Fruit fly (Drosophila melanogaster) whole organism, embryonic: ENCODE data around the gene CG14339.
A peak's percentile ranks its signal among the peaks of the same experiment; 100 is the strongest.

Experiments used
- Atf-2 ChIP-seq: fragments of 200-800 bp; sonication (Bioruptor generic); optimal IDR thresholded peaks from 2 replicates; lab custom pipeline; 2016; ENCODE audit warnings: missing biosample characterization, missing genetic modification characterization
- BtbVII ChIP-seq: fragments of 200-800 bp; sonication (Bioruptor generic); optimal IDR thresholded peaks from 3 replicates; lab custom pipeline; 2017; ENCODE audit warnings: missing biosample characterization, mild to moderate bottlenecking, missing genetic modification characterization
- CG10147 ChIP-seq: fragments of 200-800 bp; sonication (Bioruptor generic); optimal IDR thresholded peaks from 2 replicates; lab custom pipeline; 2019; ENCODE audit warnings: missing biosample characterization, mild to moderate bottlenecking, missing genetic modification characterization, moderate library complexity
- CG10543 ChIP-seq: fragments of 200-800 bp; sonication (Bioruptor generic); optimal IDR thresholded peaks from 3 replicates; lab custom pipeline; 2017; ENCODE audit warnings: missing biosample characterization, mild to moderate bottlenecking, missing genetic modification characterization, moderate library complexity
- CG1233 ChIP-seq: fragments of 200-800 bp; sonication (Bioruptor generic); optimal IDR thresholded peaks from 4 replicates; lab custom pipeline; 2018; ENCODE audit warnings: missing biosample characterization, mild to moderate bottlenecking, missing genetic modification characterization
- CG12391 ChIP-seq: fragments of 200-800 bp; sonication (Bioruptor generic); optimal IDR thresholded peaks from 3 replicates; lab custom pipeline; 2018; ENCODE audit warnings: missing biosample characterization, mild to moderate bottlenecking, missing genetic modification characterization, moderate library complexity
- CG14014 ChIP-seq: fragments of 200-800 bp; sonication (Bioruptor generic); IDR thresholded peaks from 2 replicates; pipeline ENCODE4 v1.3.6; 2022; ENCODE audit warnings: missing biosample characterization, missing genetic modification characterization
- CG14441 ChIP-seq: fragments of 200-800 bp; sonication (Bioruptor generic); IDR thresholded peaks from 2 replicates; pipeline ENCODE4 v1.3.6; 2022; ENCODE audit warnings: missing biosample characterization, missing genetic modification characterization
- CG14710 ChIP-seq: fragments of 200-800 bp; sonication (Bioruptor generic); optimal IDR thresholded peaks from 3 replicates; lab custom pipeline; 2019; ENCODE audit warnings: missing biosample characterization, mild to moderate bottlenecking, missing genetic modification characterization, moderate library complexity
- CG15011 ChIP-seq: fragments of 200-800 bp; sonication (Bioruptor generic); optimal IDR thresholded peaks from 3 replicates; lab custom pipeline; 2018; ENCODE audit warnings: missing biosample characterization, mild to moderate bottlenecking, missing genetic modification characterization
- CG15269 ChIP-seq: fragments of 200-800 bp; sonication (Bioruptor generic); optimal IDR thresholded peaks from 2 replicates; lab custom pipeline; 2018; ENCODE audit warnings: missing biosample characterization, mild to moderate bottlenecking, missing genetic modification characterization, moderate library complexity
- CG1529 ChIP-seq: fragments of 200-800 bp; sonication (Bioruptor generic); optimal IDR thresholded peaks from 3 replicates; lab custom pipeline; 2018; ENCODE audit warnings: missing biosample characterization, missing genetic modification characterization
- CG16863 ChIP-seq: fragments of 200-800 bp; sonication (Bioruptor generic); optimal IDR thresholded peaks from 3 replicates; lab custom pipeline; 2016; ENCODE audit warnings: missing biosample characterization, missing genetic modification characterization
- CG18599 ChIP-seq: fragments of 200-800 bp; sonication (Bioruptor generic); optimal IDR thresholded peaks from 3 replicates; lab custom pipeline; 2017; ENCODE audit warnings: missing biosample characterization, missing genetic modification characterization, mild to moderate bottlenecking, moderate library complexity, missing genetic modification reagents
- CG6175 ChIP-seq: fragments of 200-800 bp; sonication (Bioruptor generic); IDR thresholded peaks from 3 replicates; pipeline ENCODE4 v1.3.6; 2022; ENCODE audit warnings: missing biosample characterization, missing genetic modification characterization
- CG7745 ChIP-seq: fragments of 200-800 bp; sonication (Bioruptor generic); optimal IDR thresholded peaks from 2 replicates; lab custom pipeline; 2018; ENCODE audit warnings: missing biosample characterization, mild to moderate bottlenecking, missing genetic modification characterization, moderate library complexity
- CG9609 ChIP-seq: fragments of 200-800 bp; sonication (Bioruptor generic); optimal IDR thresholded peaks from 3 replicates; lab custom pipeline; 2016; ENCODE audit warnings: missing biosample characterization, missing genetic modification characterization
- HmgD ChIP-seq: fragments of 200-800 bp; sonication (Bioruptor generic); optimal IDR thresholded peaks from 3 replicates; lab custom pipeline; 2016; ENCODE audit warnings: missing biosample characterization, missing genetic modification characterization
- Kr ChIP-seq: fragments of 200-800 bp; sonication (Bioruptor generic); optimal IDR thresholded peaks from 2 replicates; lab custom pipeline; 2017; ENCODE audit warnings: missing biosample characterization, mild to moderate bottlenecking, missing genetic modification characterization
- MBD-R2 ChIP-seq: fragments of 200-800 bp; sonication (Bioruptor generic); IDR thresholded peaks from 2 replicates; pipeline ENCODE4 v1.3.6; 2022; ENCODE audit warnings: missing biosample characterization, missing genetic modification characterization
- Mad ChIP-seq: fragments of 200-800 bp; sonication (Bioruptor generic); optimal IDR thresholded peaks from 2 replicates; lab custom pipeline; 2016; ENCODE audit warnings: missing biosample characterization, missing genetic modification characterization
- NC2β ChIP-seq: fragments of 200-800 bp; sonication (Bioruptor generic); optimal IDR thresholded peaks from 2 replicates; lab custom pipeline; 2016; ENCODE audit warnings: missing biosample characterization, missing genetic modification characterization
- NK7.1 ChIP-seq: fragments of 200-800 bp; sonication (Bioruptor generic); optimal IDR thresholded peaks from 3 replicates; lab custom pipeline; 2016; ENCODE audit warnings: missing biosample characterization, missing genetic modification characterization
- Nf-YC ChIP-seq: fragments of 200-800 bp; optimal IDR thresholded peaks from 3 replicates; lab custom pipeline; 2019; ENCODE audit warnings: missing biosample characterization, mild to moderate bottlenecking, missing genetic modification characterization, moderate library complexity
- Pdp1 ChIP-seq, 2 experiments: fragments of 200-800 bp; sonication (Bioruptor generic); optimal IDR thresholded peaks; 3 replicates each; lab custom pipeline; 2016; ENCODE audit warnings: missing biosample characterization in 2 of 2, missing genetic modification characterization in 2 of 2, mild to moderate bottlenecking in 1 of 2, moderate library complexity in 1 of 2
- Poxn ChIP-seq: fragments of 200-800 bp; sonication (Bioruptor generic); IDR thresholded peaks from 2 replicates; pipeline ENCODE4 v1.3.6; 2022; ENCODE audit warnings: missing biosample characterization, missing genetic modification characterization
- Xbp1 ChIP-seq: fragments of 200-800 bp; sonication (Bioruptor generic); optimal IDR thresholded peaks from 3 replicates; lab custom pipeline; 2016; ENCODE audit warnings: missing biosample characterization, mild to moderate bottlenecking, missing genetic modification characterization
- ara ChIP-seq: fragments of 200-800 bp; sonication (Bioruptor generic); IDR thresholded peaks from 2 replicates; pipeline ENCODE4 v1.3.6; 2022; ENCODE audit warnings: missing biosample characterization, missing genetic modification characterization
- ash1 ChIP-seq: fragments of 200-800 bp; sonication (Bioruptor generic); optimal IDR thresholded peaks from 2 replicates; lab custom pipeline; 2018; ENCODE audit warnings: missing biosample characterization, mild to moderate bottlenecking, missing genetic modification characterization
- bsh ChIP-seq, 2 experiments: fragments of 200-800 bp; sonication (Bioruptor generic); optimal IDR thresholded peaks; 2 replicates each; lab custom pipeline; 2017 to 2018; ENCODE audit warnings: mild to moderate bottlenecking in 2 of 2, missing biosample characterization in 2 of 2, missing genetic modification characterization in 2 of 2, moderate library complexity in 1 of 2
- btn ChIP-seq: fragments of 200-800 bp; sonication (Bioruptor generic); optimal IDR thresholded peaks from 2 replicates; lab custom pipeline; 2016; ENCODE audit warnings: missing biosample characterization, missing genetic modification characterization
- caup ChIP-seq: fragments of 200-800 bp; sonication (Bioruptor generic); optimal IDR thresholded peaks from 3 replicates; lab custom pipeline; 2017; ENCODE audit warnings: missing biosample characterization, mild to moderate bottlenecking, missing genetic modification characterization, moderate library complexity; ENCODE audit not compliant: severe bottlenecking
- cwo ChIP-seq: fragments of 200-800 bp; sonication (Bioruptor generic); optimal IDR thresholded peaks from 3 replicates; lab custom pipeline; 2017; ENCODE audit warnings: missing biosample characterization, missing genetic modification characterization, mild to moderate bottlenecking, moderate library complexity, missing genetic modification reagents
- dysf ChIP-seq: fragments of 200-800 bp; sonication (Bioruptor generic); IDR thresholded peaks from 3 replicates; pipeline ENCODE4 v1.3.6; 2022; ENCODE audit warnings: missing biosample characterization, missing genetic modification characterization
- fd64A ChIP-seq: fragments of 200-800 bp; sonication (Bioruptor generic); optimal IDR thresholded peaks from 3 replicates; lab custom pipeline; 2018; ENCODE audit warnings: missing biosample characterization, mild to moderate bottlenecking, missing genetic modification characterization
- gce ChIP-seq: fragments of 200-800 bp; sonication (Bioruptor generic); IDR thresholded peaks from 3 replicates; pipeline ENCODE4 v1.3.6; 2022; ENCODE audit warnings: missing biosample characterization, missing genetic modification characterization
- hth ChIP-seq: fragments of >200 bp; optimal IDR thresholded peaks from 2 replicates; lab custom pipeline; 2017; ENCODE audit warnings: inconsistent platforms
- kah ChIP-seq: fragments of 200-800 bp; sonication (Bioruptor generic); optimal IDR thresholded peaks from 2 replicates; lab custom pipeline; 2018; ENCODE audit warnings: missing biosample characterization, mild to moderate bottlenecking, missing genetic modification characterization
- knrl ChIP-seq: fragments of 200-800 bp; sonication (Bioruptor generic); IDR thresholded peaks from 3 replicates; pipeline ENCODE4 v1.3.6; 2022; ENCODE audit warnings: missing biosample characterization, missing genetic modification characterization; ENCODE audit not compliant: partially characterized antibody
- maf-S ChIP-seq: fragments of 200-800 bp; sonication (Bioruptor generic); optimal IDR thresholded peaks from 2 replicates; lab custom pipeline; 2016; ENCODE audit warnings: missing biosample characterization, missing genetic modification characterization
- pb ChIP-seq: fragments of 200-800 bp; sonication (Bioruptor generic); optimal IDR thresholded peaks from 3 replicates; lab custom pipeline; 2016; ENCODE audit warnings: missing biosample characterization, missing genetic modification characterization
- peb ChIP-seq: fragments of 200-800 bp; sonication (Bioruptor generic); IDR thresholded peaks from 2 replicates; pipeline ENCODE4 v1.3.6; 2022; ENCODE audit warnings: missing biosample characterization, missing genetic modification characterization
- pzg ChIP-seq: fragments of 200-800 bp; sonication (Bioruptor generic); optimal IDR thresholded peaks from 3 replicates; lab custom pipeline; 2018; ENCODE audit warnings: missing biosample characterization, mild to moderate bottlenecking, missing genetic modification characterization, moderate library complexity
- repo ChIP-seq: fragments of 200-800 bp; sonication (Bioruptor generic); optimal IDR thresholded peaks from 2 replicates; lab custom pipeline; 2016; ENCODE audit warnings: missing biosample characterization, missing genetic modification characterization
- sim ChIP-seq: fragments of 200-800 bp; sonication (Bioruptor generic); IDR thresholded peaks from 2 replicates; pipeline ENCODE4 v1.3.6; 2022; ENCODE audit warnings: missing biosample characterization, missing genetic modification characterization
- sisA ChIP-seq: fragments of 200-800 bp; sonication (Bioruptor generic); IDR thresholded peaks from 2 replicates; pipeline ENCODE4 v1.3.6; 2022; ENCODE audit warnings: missing biosample characterization, missing genetic modification characterization
- twi ChIP-seq: fragments of 200-800 bp; optimal IDR thresholded peaks from 2 replicates; lab custom pipeline; 2019; ENCODE audit warnings: missing biosample characterization, mild to moderate bottlenecking, missing genetic modification characterization, moderate library complexity
- zen2 ChIP-seq: fragments of 200-800 bp; sonication (Bioruptor generic); IDR thresholded peaks from 3 replicates; pipeline ENCODE4 v1.3.6; 2022; ENCODE audit warnings: missing biosample characterization, missing genetic modification characterization; ENCODE audit not compliant: partially characterized antibody

Gene CG14339

dm6 chr2L:1118880-1119809 lies 10.8 kb downstream of the CG14339 start (continued):
- TF ChIP-seq cwo (GFP tag; lab: Kevin White, UChicago) (peak; percentile 85), CG14710 (tag; lab: Kevin White, UChicago) (peak; percentile 23), gce (GFP tag; lab: Robert Waterston, UW) (no peak), BtbVII (GFP tag; lab: Kevin White, UChicago) (peak; percentile 77), CG10147 (GFP tag; lab: Kevin White, UChicago) (peak; percentile 63), CG7745 (tag; lab: Kevin White, UChicago) (no peak), twi (peak; percentile 75), CG6175 (GFP tag; lab: Robert Waterston, UW) (peak; percentile 22; the same call in 1 of the 3 replicates), Atf-2 (GFP tag; lab: Kevin White, UChicago) (peak; percentile 57), CG10543 (peak; percentile 59), MBD-R2 (GFP tag; lab: Robert Waterston, UW) (peak; percentile 44; the same call in 1 of the 2 replicates), repo (GFP tag; lab: Kevin White, UChicago) (peak; percentile 13), ash1 (GFP tag; lab: Kevin White, UChicago) (no peak), Kr (GFP tag; lab: Kevin White, UChicago) (no peak), btn (GFP tag; lab: Kevin White, UChicago) (no peak), NK7.1 (GFP tag; lab: Kevin White, UChicago) (no peak), CG18599 (GFP tag; lab: Kevin White, UChicago) (peak; percentile 86), knrl (GFP tag; lab: Robert Waterston, UW) (0 out of 3 replicates have a peak, but pooled peaks have one; percentile 24), hth (no peak), CG14441 (GFP tag; lab: Robert Waterston, UW) (peak; percentile 84), CG16863 (peak; percentile 58), pb (GFP tag; lab: Kevin White, UChicago) (no peak), Nf-YC (tag; lab: Kevin White, UChicago) (peak; percentile 6), Poxn (GFP tag; lab: Robert Waterston, UW) (0 out of 2 replicates have a peak, but pooled peaks have one; percentile 43), CG1233 (peak; percentile 48), sisA (GFP tag; lab: Robert Waterston, UW) (peak; percentile 69), bsh (GFP tag; optimal IDR thresholded peaks at IDR 0.05; lab: Kevin White, UChicago) (peak in 1 of 2 experiments; percentile 60), CG15269 (tag; lab: Kevin White, UChicago) (peak; percentile 76), zen2 (GFP tag; lab: Robert Waterston, UW) (peak; percentile 43; the same call in 1 of the 3 replicates), CG9609 (peak; percentile 81), CG12391 (tag; lab: Kevin White, UChicago) (peak; percentile 74), Pdp1 (GFP tag; optimal IDR thresholded peaks at IDR 0.05; lab: Kevin White, UChicago) (peak; percentile 23 to 53), caup (GFP tag; lab: Kevin White, UChicago) (peak; percentile 70), Mad (peak; percentile 49), dysf (GFP tag; lab: Robert Waterston, UW) (peak; percentile 89), sim (no peak), CG1529 (peak; percentile 25), fd64A (GFP tag; lab: Kevin White, UChicago) (no peak), pzg (GFP tag; lab: Kevin White, UChicago) (no peak), peb (GFP tag; lab: Robert Waterston, UW) (peak; percentile 72), ara (GFP tag; lab: Robert Waterston, UW) (peak; percentile 36; the same call in 1 of the 2 replicates), maf-S (GFP tag; lab: Kevin White, UChicago) (peak; percentile 54), CG14014 (GFP tag; lab: Robert Waterston, UW) (peak; percentile 87), kah (GFP tag; lab: Kevin White, UChicago) (peak; percentile 3), Xbp1 (GFP tag; lab: Kevin White, UChicago) (peak; percentile 71), CG15011 (peak; percentile 50), NC2β (GFP tag; lab: Kevin White, UChicago) (no peak), HmgD (GFP tag; lab: Kevin White, UChicago) (peak; percentile 30)
